Worm (Caenorhabditis elegans) whole organism, L1 larva: ENCODE measurements around the gene cyn-10.
A peak's percentile ranks its signal among the peaks of the same experiment; 100 is the strongest.

ENCODE experiments used
- C16A3.4 ChIP-seq: fragments of 150-350 bp; optimal IDR thresholded peaks from 2 replicates; lab custom pipeline; 2014; ENCODE audit warnings: missing biosample characterization, missing genetic modification characterization
- elt-2 ChIP-seq: sonication (generic microtip); optimal IDR thresholded peaks from 2 replicates; lab custom pipeline; 2016; ENCODE audit warnings: missing genetic modification characterization, mild to moderate bottlenecking, inconsistent platforms, missing compliant biosample characterization, missing genetic modification reagents
- ets-5 ChIP-seq: fragments of 200-800 bp; sonication (Bioruptor generic); IDR thresholded peaks from 2 replicates; pipeline ENCODE4 v1.3.6; 2022; ENCODE audit warnings: missing genetic modification characterization, missing compliant biosample characterization
- isw-1 ChIP-seq: fragments of 200-800 bp; sonication (Bioruptor generic); IDR thresholded peaks from 2 replicates; pipeline ENCODE4 v1.3.6; 2022; ENCODE audit warnings: missing genetic modification characterization, missing compliant biosample characterization
- jun-1 ChIP-seq: fragments of 150-350 bp; optimal IDR thresholded peaks from 2 replicates; lab custom pipeline; 2014; ENCODE audit warnings: missing biosample characterization, missing genetic modification reagents, missing genetic modification characterization
- lin-39 ChIP-seq: fragments of 150-350 bp; optimal IDR thresholded peaks from 2 replicates; lab custom pipeline; 2014; ENCODE audit warnings: missing biosample characterization, missing genetic modification reagents, missing genetic modification characterization
- mab-9 ChIP-seq: fragments of 200-800 bp; sonication (Bioruptor generic); IDR thresholded peaks from 2 replicates; pipeline ENCODE4 v1.3.6; 2022; ENCODE audit warnings: missing genetic modification reagents, missing genetic modification characterization, missing compliant biosample characterization
- mdl-1 ChIP-seq, 2 experiments: fragments of 150-350 bp; optimal IDR thresholded peaks; 2 replicates each; lab custom pipeline; 2014 to 2017; ENCODE audit warnings: missing biosample characterization in 2 of 2, missing genetic modification characterization in 2 of 2, inconsistent platforms in 1 of 2
- nhr-76 ChIP-seq: sonication (generic microtip); optimal IDR thresholded peaks from 2 replicates; lab custom pipeline; 2017; ENCODE audit warnings: missing biosample characterization, missing genetic modification characterization
- unc-86 ChIP-seq: sonication (generic microtip); optimal IDR thresholded peaks from 2 replicates; lab custom pipeline; 2016; ENCODE audit warnings: missing genetic modification characterization, missing compliant biosample characterization
- ztf-4 ChIP-seq: fragments of 150-350 bp; optimal IDR thresholded peaks from 2 replicates; lab custom pipeline; 2014; ENCODE audit warnings: missing biosample characterization, missing genetic modification characterization

DNA sequence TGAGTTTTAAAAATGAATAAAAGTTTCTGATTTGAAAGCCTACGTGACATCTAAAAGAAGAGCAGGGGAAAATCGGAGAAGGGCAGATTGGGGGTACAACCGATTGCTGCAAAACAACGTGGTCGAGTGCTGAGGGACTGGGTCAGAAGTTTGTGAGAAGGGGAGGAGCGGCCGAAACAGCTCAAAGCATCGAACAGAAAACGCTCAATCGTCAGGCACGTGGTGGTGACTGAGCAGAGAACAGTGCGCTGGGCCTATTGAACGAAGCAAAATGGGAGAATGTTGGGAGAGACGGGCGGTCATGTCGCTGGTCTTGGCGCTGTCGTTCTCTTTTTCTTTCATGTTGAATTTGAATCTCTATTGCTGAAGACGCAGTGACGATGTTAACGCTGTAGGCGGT is 22.0 kb downstream of the cyn-10 start:
- peak; percentile 43 for TF ChIP-seq ztf-4 (tag; lab: Kevin White, UChicago)
- peak; percentile 60 for TF ChIP-seq jun-1 (tag; lab: Kevin White, UChicago)
- TF ChIP-seq unc-86 (tag; lab: Kevin White, UChicago): no peak
- TF ChIP-seq mab-9 (GFP tag; lab: Robert Waterston, UW): no peak
- TF ChIP-seq ets-5 (GFP tag; lab: Robert Waterston, UW): no peak
- TF ChIP-seq mdl-1 (tag; optimal IDR thresholded peaks at IDR 0.05; lab: Kevin White, UChicago): peak in 1 of 2 experiments; percentile 95
- peak; percentile 70 for TF ChIP-seq C16A3.4 (tag; lab: Kevin White, UChicago)
- no peak for TF ChIP-seq nhr-76
- TF ChIP-seq elt-2 (tag; lab: Kevin White, UChicago): no peak
- 0 out of 2 replicates have a peak, but pooled peaks have one; percentile 1 for TF ChIP-seq isw-1
- no peak for TF ChIP-seq lin-39 (tag; lab: Kevin White, UChicago)
